Worm (Caenorhabditis elegans) whole organism, L4 larva: ENCODE data around the gene str-118.

Experiments used
- egl-43 ChIP-seq: fragments of 200-800 bp; sonication (Bioruptor generic); IDR thresholded peaks from 2 replicates; pipeline ENCODE4 v1.3.6; 2022; ENCODE audit warnings: missing genetic modification reagents, missing genetic modification characterization, missing compliant biosample characterization
- hlh-30 ChIP-seq: sonication (generic microtip); optimal IDR thresholded peaks from 2 replicates; lab custom pipeline; 2017; ENCODE audit warnings: antibody characterized with exemption, mild to moderate bottlenecking, missing genetic modification characterization, missing compliant biosample characterization; ENCODE audit not compliant: insufficient read depth
- lir-3 ChIP-seq: sonication (generic microtip); optimal IDR thresholded peaks from 2 replicates; lab custom pipeline; 2016; ENCODE audit warnings: mild to moderate bottlenecking, missing genetic modification characterization, missing compliant biosample characterization
- lsy-2 ChIP-seq, 2 experiments: fragments of 150-350 bp in 1 of 2; sonication (generic microtip) in 1 of 2; optimal IDR thresholded peaks; 2 replicates each; lab custom pipeline; 2014 to 2017; ENCODE audit warnings: missing biosample characterization in 2 of 2, missing genetic modification characterization in 2 of 2
- nhr-11 ChIP-seq: fragments of 150-350 bp; optimal IDR thresholded peaks from 2 replicates; lab custom pipeline; 2014; ENCODE audit warnings: missing biosample characterization, missing genetic modification characterization

- TF ChIP-seq nhr-11 (no peak), hlh-30 (tag; lab: Kevin White, UChicago) (peak; percentile 31), lir-3 (tag; lab: Kevin White, UChicago) (no peak), egl-43 (GFP tag; lab: Robert Waterston, UW) (no peak), lsy-2 (tag; optimal IDR thresholded peaks at IDR 0.05; lab: Kevin White, UChicago) (peak; percentile 23 to 75)
Observed at ce11 chrV:10003315-10003969, 48.5 kb upstream of the str-118 start.
